Worm (Caenorhabditis elegans): ENCODE data around the gene Y37D8A.19.

The Y37D8A.19 gene

ce11 chrIII:12929573-12929972, at the start of gene Y37D8A.19:
Y37D8A.19 (plus strand) TSS chrIII:12929873.
- TF ChIP-seq fos-1 (tag; optimal IDR thresholded peaks at IDR 0.05) (no peak), lin-15B (tag; optimal IDR thresholded peaks at IDR 0.05) (no peak), nhr-77 (tag; optimal IDR thresholded peaks at IDR 0.05) (no peak), eor-1 (tag; optimal IDR thresholded peaks at IDR 0.05) (no peak), lin-39 (tag; optimal IDR thresholded peaks at IDR 0.05) (no peak), sea-2 (GFP tag; optimal IDR thresholded peaks at IDR 0.05) (no peak), ZK546.5 (tag; optimal IDR thresholded peaks at IDR 0.05) (no peak), nhr-23 (tag; optimal IDR thresholded peaks at IDR 0.05) (no peak), ztf-11 (tag; optimal IDR thresholded peaks at IDR 0.05) (no peak), nhr-11 (tag; optimal IDR thresholded peaks at IDR 0.05) (no peak), nhr-237 (tag; optimal IDR thresholded peaks at IDR 0.05) (no peak), fkh-2 (tag; optimal IDR thresholded peaks at IDR 0.05) (no peak), ama-1 (optimal IDR thresholded peaks at IDR 0.05) (no peak), egl-5 (tag; optimal IDR thresholded peaks at IDR 0.05) (no peak), aly-2 (tag; optimal IDR thresholded peaks at IDR 0.05) (no peak), ceh-82 (tag; optimal IDR thresholded peaks at IDR 0.05) (no peak), ceh-28 (tag; optimal IDR thresholded peaks at IDR 0.05) (no peak), pha-4 (tag; optimal IDR thresholded peaks at IDR 0.05) (no peak)

DNA sequence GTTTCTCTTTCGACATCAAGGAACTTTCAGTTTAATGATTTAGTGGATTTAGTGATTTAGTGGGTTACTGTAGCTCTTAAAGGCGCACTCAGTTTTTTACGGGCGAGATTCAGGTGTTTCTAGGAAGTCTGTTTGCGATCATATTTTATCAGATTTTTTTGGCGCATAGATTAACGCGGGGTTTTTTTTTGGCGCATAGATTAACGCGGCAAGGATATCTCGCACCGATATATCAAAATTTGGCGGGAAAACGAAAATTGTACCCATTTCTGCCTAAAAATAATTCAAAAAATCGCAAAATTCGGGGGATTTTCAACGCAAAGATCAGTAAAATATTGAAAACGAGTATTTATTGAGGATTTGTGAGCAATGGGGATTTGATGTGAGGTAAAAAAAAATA, 49.0 kb upstream of the Y37D8A.19 start:
- TF ChIP-seq sea-2 (GFP tag; optimal IDR thresholded peaks at IDR 0.05) (no peak), elt-3 (tag; optimal IDR thresholded peaks at IDR 0.05) (no peak), mdl-1 (tag; optimal IDR thresholded peaks at IDR 0.05) (no peak), nhr-12 (tag; optimal IDR thresholded peaks at IDR 0.05) (no peak), ceh-16 (tag; optimal IDR thresholded peaks at IDR 0.05) (no peak)

ce11 chrIII:12885153-12885552, 44.5 kb upstream of the Y37D8A.19 start:
- TF ChIP-seq unc-62 (GFP tag; optimal IDR thresholded peaks at IDR 0.05) (no peak), ZK546.5 (tag; optimal IDR thresholded peaks at IDR 0.05) (no peak), ztf-11 (tag; optimal IDR thresholded peaks at IDR 0.05) (no peak), nfya-1 (tag; optimal IDR thresholded peaks at IDR 0.05; ENCODE audit: insufficient read depth) (no peak), lin-39 (tag; optimal IDR thresholded peaks at IDR 0.05) (no peak), nhr-28 (tag; optimal IDR thresholded peaks at IDR 0.05) (no peak), nhr-12 (tag; optimal IDR thresholded peaks at IDR 0.05) (no peak), fkh-10 (GFP tag; optimal IDR thresholded peaks at IDR 0.05) (no peak), eor-1 (tag; optimal IDR thresholded peaks at IDR 0.05) (no peak), ceh-82 (tag; optimal IDR thresholded peaks at IDR 0.05) (no peak), elt-2 (tag; optimal IDR thresholded peaks at IDR 0.05) (no peak), ceh-16 (tag; optimal IDR thresholded peaks at IDR 0.05) (no peak), nhr-67 (tag; optimal IDR thresholded peaks at IDR 0.05) (no peak), tbx-2 (tag; optimal IDR thresholded peaks at IDR 0.05) (no peak), pha-4 (tag; optimal IDR thresholded peaks at IDR 0.05) (no peak)

- TF ChIP-seq daf-12 (tag; optimal IDR thresholded peaks at IDR 0.05) (no peak), nhr-67 (tag; optimal IDR thresholded peaks at IDR 0.05) (no peak), unc-39 (tag; optimal IDR thresholded peaks at IDR 0.05) (no peak), skn-1 (tag; optimal IDR thresholded peaks at IDR 0.05) (no peak), unc-62 (GFP tag; optimal IDR thresholded peaks at IDR 0.05) (no peak), elt-3 (tag; optimal IDR thresholded peaks at IDR 0.05) (no peak), fkh-2 (tag; optimal IDR thresholded peaks at IDR 0.05) (no peak), egl-5 (tag; optimal IDR thresholded peaks at IDR 0.05) (no peak), aly-2 (tag; optimal IDR thresholded peaks at IDR 0.05) (no peak), nhr-12 (tag; optimal IDR thresholded peaks at IDR 0.05) (no peak), nfya-1 (tag; optimal IDR thresholded peaks at IDR 0.05; ENCODE audit: insufficient read depth) (no peak), nhr-237 (tag; optimal IDR thresholded peaks at IDR 0.05) (no peak), nhr-77 (tag; optimal IDR thresholded peaks at IDR 0.05) (no peak), nhr-76 (tag; optimal IDR thresholded peaks at IDR 0.05) (no peak), eor-1 (tag; optimal IDR thresholded peaks at IDR 0.05) (no peak), ceh-82 (tag; optimal IDR thresholded peaks at IDR 0.05) (no peak), tbx-2 (tag; optimal IDR thresholded peaks at IDR 0.05) (no peak), ztf-4 (tag; optimal IDR thresholded peaks at IDR 0.05) (no peak), lin-15B (tag; optimal IDR thresholded peaks at IDR 0.05) (no peak), pha-4 (tag; optimal IDR thresholded peaks at IDR 0.05) (no peak)
Measured at ce11 chrIII:12891580-12891979, 38.1 kb upstream of the Y37D8A.19 start, which contains the start of the genes Y37D8A.29 and unc-71. Y37D8A.29 (minus strand) TSS chrIII:12891680. unc-71 (minus strand) TSS chrIII:12891738.

- peak; percentile 35 for TF ChIP-seq fkh-10 (GFP tag; optimal IDR thresholded peaks at IDR 0.05)
- no peak for TF ChIP-seq elt-2 (tag; optimal IDR thresholded peaks at IDR 0.05)
Measured at ce11 chrIII:12892767-12893166, 36.9 kb upstream of the Y37D8A.19 start.

All from whole organism, L3 larva.